Worm (Caenorhabditis elegans) whole organism, L4 larva: ENCODE results near the gene B0244.16.

Experiments
- F37D6.2 ChIP-seq: sonication (generic microtip); optimal IDR thresholded peaks from 2 replicates; lab custom pipeline; 2016; ENCODE audit warnings: mild to moderate bottlenecking, missing genetic modification characterization, missing compliant biosample characterization
- R02D3.7 ChIP-seq: fragments of 150-350 bp; sonication (generic microtip); optimal IDR thresholded peaks from 3 replicates; lab custom pipeline; 2014; ENCODE audit warnings: missing biosample characterization, missing genetic modification characterization
- T20F7.1 ChIP-seq: fragments of 200-800 bp; sonication (Bioruptor generic); optimal IDR thresholded peaks from 2 replicates; lab custom pipeline; 2018; ENCODE audit warnings: mild to moderate bottlenecking, missing genetic modification characterization, missing compliant biosample characterization
- Y5F2A.4 ChIP-seq: fragments of 200-800 bp; sonication (Bioruptor generic); optimal IDR thresholded peaks from 2 replicates; lab custom pipeline; 2018; ENCODE audit warnings: mild to moderate bottlenecking, missing genetic modification characterization, missing compliant biosample characterization
- Y75B8A.6 ChIP-seq: fragments of 200-800 bp; sonication (Bioruptor generic); IDR thresholded peaks from 2 replicates; pipeline ENCODE4 v1.3.6; 2022; ENCODE audit warnings: missing genetic modification reagents, missing genetic modification characterization, missing compliant biosample characterization
- ZK337.2 ChIP-seq: fragments of 200-800 bp; sonication (Bioruptor generic); IDR thresholded peaks from 2 replicates; pipeline ENCODE4 v1.3.6; 2022; ENCODE audit warnings: missing genetic modification reagents, missing genetic modification characterization, missing compliant biosample characterization
- aha-1 ChIP-seq: fragments of 150-350 bp; peaks from one replicate; lab custom pipeline; 2014; ENCODE audit warnings: missing biosample characterization, missing genetic modification characterization
- ama-1 ChIP-seq: fragments of 150-350 bp; optimal IDR thresholded peaks from 2 replicates; lab custom pipeline; 2014; ENCODE audit warnings: inconsistent platforms, mixed read lengths
- attf-4 ChIP-seq: sonication (generic microtip); optimal IDR thresholded peaks from 3 replicates; lab custom pipeline; 2017; ENCODE audit warnings: missing biosample characterization, missing genetic modification characterization
- ceh-82 ChIP-seq: sonication (generic microtip); optimal IDR thresholded peaks from 2 replicates; lab custom pipeline; 2017; ENCODE audit warnings: missing biosample characterization, missing genetic modification characterization
- ctbp-1 ChIP-seq: fragments of 200-800 bp; sonication (Bioruptor generic); IDR thresholded peaks from 2 replicates; pipeline ENCODE4 v1.3.6; 2022; ENCODE audit warnings: missing genetic modification reagents, missing genetic modification characterization, missing compliant biosample characterization
- daf-12 ChIP-seq: fragments of 150-350 bp; optimal IDR thresholded peaks from 2 replicates; lab custom pipeline; 2014; ENCODE audit warnings: missing biosample characterization, missing genetic modification reagents, missing genetic modification characterization
- daf-16 ChIP-seq, 3 experiments: sonication (generic microtip); optimal IDR thresholded peaks; 2 replicates each; lab custom pipeline; 2016 to 2017; ENCODE audit warnings: missing genetic modification characterization in 3 of 3, missing genetic modification reagents in 3 of 3, mild to moderate bottlenecking in 2 of 3, missing compliant biosample characterization in 2 of 3, missing biosample characterization in 1 of 3, moderate library complexity in 1 of 3
- dmd-6 ChIP-seq: fragments of 200-800 bp; sonication (Bioruptor generic); IDR thresholded peaks from 2 replicates; pipeline ENCODE4 v1.3.6; 2022; ENCODE audit warnings: missing genetic modification reagents, missing genetic modification characterization, missing compliant biosample characterization
- dpl-1 ChIP-seq: fragments of 150-350 bp; optimal IDR thresholded peaks from 2 replicates; lab custom pipeline; 2014; ENCODE audit warnings: missing biosample characterization, missing genetic modification reagents, missing genetic modification characterization
- egl-27 ChIP-seq: sonication (generic microtip); optimal IDR thresholded peaks from 3 replicates; lab custom pipeline; 2017; ENCODE audit warnings: missing biosample characterization, missing genetic modification reagents, missing genetic modification characterization
- egl-43 ChIP-seq: fragments of 200-800 bp; sonication (Bioruptor generic); IDR thresholded peaks from 2 replicates; pipeline ENCODE4 v1.3.6; 2022; ENCODE audit warnings: missing genetic modification reagents, missing genetic modification characterization, missing compliant biosample characterization
- fos-1 ChIP-seq: fragments of 150-350 bp; optimal IDR thresholded peaks from 2 replicates; lab custom pipeline; 2014; ENCODE audit warnings: missing biosample characterization, missing genetic modification characterization
- gei-8 ChIP-seq: fragments of 200-800 bp; sonication (Bioruptor generic); optimal IDR thresholded peaks from 2 replicates; lab custom pipeline; 2018; ENCODE audit warnings: mild to moderate bottlenecking, missing genetic modification characterization, missing compliant biosample characterization
- hlh-30 ChIP-seq: sonication (generic microtip); optimal IDR thresholded peaks from 2 replicates; lab custom pipeline; 2017; ENCODE audit warnings: antibody characterized with exemption, mild to moderate bottlenecking, missing genetic modification characterization, missing compliant biosample characterization; ENCODE audit not compliant: insufficient read depth
- hmg-1.1 ChIP-seq: fragments of 200-800 bp; sonication (Bioruptor generic); IDR thresholded peaks from 2 replicates; pipeline ENCODE4 v1.3.6; 2022; ENCODE audit warnings: missing genetic modification reagents, missing genetic modification characterization, missing compliant biosample characterization
- jun-1 ChIP-seq: fragments of 150-350 bp; optimal IDR thresholded peaks from 2 replicates; lab custom pipeline; 2014; ENCODE audit warnings: missing biosample characterization, missing genetic modification reagents, missing genetic modification characterization
- lin-13 ChIP-seq: fragments of 150-350 bp; optimal IDR thresholded peaks from 2 replicates; lab custom pipeline; 2014; ENCODE audit warnings: missing biosample characterization, missing genetic modification reagents, missing genetic modification characterization
- lin-15B ChIP-seq: fragments of 150-350 bp; sonication (generic microtip); optimal IDR thresholded peaks from 3 replicates; lab custom pipeline; 2014; ENCODE audit warnings: missing biosample characterization, missing genetic modification characterization
- lin-38 ChIP-seq: fragments of 200-800 bp; sonication (Bioruptor generic); IDR thresholded peaks from 2 replicates; pipeline ENCODE4 v1.3.6; 2022; ENCODE audit warnings: missing genetic modification reagents, missing genetic modification characterization, missing compliant biosample characterization
- lir-3 ChIP-seq: sonication (generic microtip); optimal IDR thresholded peaks from 2 replicates; lab custom pipeline; 2016; ENCODE audit warnings: mild to moderate bottlenecking, missing genetic modification characterization, missing compliant biosample characterization
- lsy-2 ChIP-seq, 2 experiments: fragments of 150-350 bp in 1 of 2; sonication (generic microtip) in 1 of 2; optimal IDR thresholded peaks; 2 replicates each; lab custom pipeline; 2014 to 2017; ENCODE audit warnings: missing biosample characterization in 2 of 2, missing genetic modification characterization in 2 of 2
- madf-5 ChIP-seq, 2 experiments: fragments of 200-800 bp; sonication (Bioruptor generic); IDR thresholded peaks; 2 replicates each; pipeline ENCODE4 v1.3.6; 2022; ENCODE audit warnings: missing compliant biosample characterization in 2 of 2, missing genetic modification characterization in 2 of 2
- mes-2 ChIP-seq: sonication (generic microtip); optimal IDR thresholded peaks from 2 replicates; lab custom pipeline; 2016; ENCODE audit warnings: missing genotype, mild to moderate bottlenecking, missing genetic modification characterization, missing compliant biosample characterization; ENCODE audit not compliant: poor library complexity, severe bottlenecking
- mxl-2 ChIP-seq: fragments of 200-800 bp; sonication (Bioruptor generic); conservative IDR thresholded peaks from 2 replicates; pipeline ENCODE4 v1.3.6; 2022; ENCODE audit warnings: missing genetic modification reagents, missing genetic modification characterization, missing compliant biosample characterization
- mxl-3 ChIP-seq: fragments of 200-800 bp; sonication (Bioruptor generic); optimal IDR thresholded peaks from 2 replicates; lab custom pipeline; 2018; ENCODE audit warnings: mild to moderate bottlenecking, missing genetic modification characterization, missing compliant biosample characterization
- nhr-102 ChIP-seq: sonication (generic microtip); optimal IDR thresholded peaks from 2 replicates; lab custom pipeline; 2016; ENCODE audit warnings: mild to moderate bottlenecking, missing genetic modification characterization, moderate library complexity, missing compliant biosample characterization
- nhr-11 ChIP-seq: fragments of 150-350 bp; optimal IDR thresholded peaks from 2 replicates; lab custom pipeline; 2014; ENCODE audit warnings: missing biosample characterization, missing genetic modification characterization
- nhr-237 ChIP-seq: sonication (generic microtip); optimal IDR thresholded peaks from 2 replicates; lab custom pipeline; 2017; ENCODE audit warnings: missing biosample characterization, missing genetic modification characterization
- nhr-25 ChIP-seq: sonication (generic microtip); optimal IDR thresholded peaks from 2 replicates; lab custom pipeline; 2017; ENCODE audit warnings: missing genetic modification characterization, mild to moderate bottlenecking, missing compliant biosample characterization, antibody characterized with exemption, moderate library complexity, borderline replicate concordance; ENCODE audit not compliant: insufficient read depth
- nhr-42 ChIP-seq: fragments of 200-800 bp; sonication (Bioruptor generic); IDR thresholded peaks from 2 replicates; pipeline ENCODE4 v1.3.6; 2022; ENCODE audit warnings: missing genetic modification characterization, missing compliant biosample characterization
- nhr-77 ChIP-seq: fragments of 150-350 bp; optimal IDR thresholded peaks from 2 replicates; lab custom pipeline; 2014; ENCODE audit warnings: missing biosample characterization, missing genetic modification characterization
- php-3 ChIP-seq: fragments of 200-800 bp; sonication (Bioruptor generic); IDR thresholded peaks from 2 replicates; pipeline ENCODE4 v1.3.6; 2022; ENCODE audit warnings: missing genetic modification reagents, missing genetic modification characterization, missing compliant biosample characterization
- skn-1 ChIP-seq: fragments of 150-350 bp; optimal IDR thresholded peaks from 2 replicates; lab custom pipeline; 2014; ENCODE audit warnings: missing biosample characterization, missing genetic modification characterization
- snpc-4 ChIP-seq: fragments of 150-350 bp; optimal IDR thresholded peaks from 2 replicates; lab custom pipeline; 2014; ENCODE audit warnings: missing biosample characterization, missing genetic modification characterization
- spr-1 ChIP-seq: sonication (generic microtip); optimal IDR thresholded peaks from 2 replicates; lab custom pipeline; 2016; ENCODE audit warnings: mild to moderate bottlenecking, missing genetic modification characterization, missing compliant biosample characterization
- tag-97 ChIP-seq: fragments of 200-800 bp; sonication (Bioruptor generic); IDR thresholded peaks from 2 replicates; pipeline ENCODE4 v1.3.6; 2022; ENCODE audit warnings: missing genetic modification characterization, missing compliant biosample characterization
- tra-1 ChIP-seq: fragments of 200-800 bp; sonication (Bioruptor generic); IDR thresholded peaks from 2 replicates; pipeline ENCODE4 v1.3.6; 2022; ENCODE audit warnings: missing genetic modification reagents, missing genetic modification characterization, missing compliant biosample characterization
- unc-39 ChIP-seq: sonication (generic microtip); optimal IDR thresholded peaks from 2 replicates; lab custom pipeline; 2017; ENCODE audit warnings: missing biosample characterization, missing genetic modification characterization
- zag-1 ChIP-seq: fragments of 150-350 bp; optimal IDR thresholded peaks from 2 replicates; lab custom pipeline; 2014; ENCODE audit warnings: missing biosample characterization, missing genetic modification characterization
- zip-11 ChIP-seq: fragments of 200-800 bp; sonication (Bioruptor generic); IDR thresholded peaks from 2 replicates; pipeline ENCODE4 v1.3.6; 2022; ENCODE audit warnings: missing genetic modification characterization, missing compliant biosample characterization
- ztf-11 ChIP-seq: fragments of 150-350 bp; optimal IDR thresholded peaks from 2 replicates; lab custom pipeline; 2014; ENCODE audit warnings: missing biosample characterization, missing genetic modification characterization
- ztf-7 ChIP-seq: fragments of 150-350 bp; optimal IDR thresholded peaks from 2 replicates; lab custom pipeline; 2014; ENCODE audit warnings: missing biosample characterization, missing genetic modification characterization

B0244.16 gene

DNA sequence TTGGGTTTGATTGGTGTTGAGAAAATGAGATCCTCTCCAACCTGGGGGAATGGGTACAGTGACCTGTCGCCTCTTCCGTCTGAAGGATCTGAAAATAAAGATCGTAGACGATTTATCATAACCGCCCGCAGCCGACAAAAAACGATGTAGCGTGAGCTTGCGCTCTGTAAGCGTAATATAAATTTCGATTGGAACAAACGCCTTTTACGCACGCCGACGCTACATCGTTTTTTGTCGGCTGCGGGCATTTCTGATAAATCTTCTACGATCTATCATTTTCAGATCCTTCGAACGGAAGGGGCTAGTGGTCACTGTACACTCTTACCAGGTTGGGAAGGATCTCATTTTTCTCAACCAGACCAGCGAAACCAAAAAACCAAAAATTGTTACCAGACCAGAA lies 7.6 kb downstream of the B0244.16 start:
- TF ChIP-seq egl-27 (tag; lab: Kevin White, UChicago) (no peak), ztf-11 (tag; lab: Kevin White, UChicago) (no peak), fos-1 (tag; lab: Kevin White, UChicago) (no peak), ZK337.2 (no peak), mxl-2 (no peak), dmd-6 (GFP tag; lab: Robert Waterston, UW) (no peak), aha-1 (tag; lab: Kevin White, UChicago) (peak; percentile 63)

- no peak for TF ChIP-seq ceh-82 (tag; lab: Kevin White, UChicago)
- TF ChIP-seq lin-15B (tag; lab: Kevin White, UChicago) = no peak
- no peak for TF ChIP-seq daf-16 (GFP tag; optimal IDR thresholded peaks at IDR 0.05; lab: Kevin White, UChicago)
- TF ChIP-seq daf-16 (tag; optimal IDR thresholded peaks at IDR 0.05; lab: Kevin White, UChicago) = no peak
- TF ChIP-seq zip-11 (GFP tag; lab: Robert Waterston, UW) = no peak
Measured at ce11 chrIII:5750503-5750902, 9.7 kb downstream of the B0244.16 start.

DNA sequence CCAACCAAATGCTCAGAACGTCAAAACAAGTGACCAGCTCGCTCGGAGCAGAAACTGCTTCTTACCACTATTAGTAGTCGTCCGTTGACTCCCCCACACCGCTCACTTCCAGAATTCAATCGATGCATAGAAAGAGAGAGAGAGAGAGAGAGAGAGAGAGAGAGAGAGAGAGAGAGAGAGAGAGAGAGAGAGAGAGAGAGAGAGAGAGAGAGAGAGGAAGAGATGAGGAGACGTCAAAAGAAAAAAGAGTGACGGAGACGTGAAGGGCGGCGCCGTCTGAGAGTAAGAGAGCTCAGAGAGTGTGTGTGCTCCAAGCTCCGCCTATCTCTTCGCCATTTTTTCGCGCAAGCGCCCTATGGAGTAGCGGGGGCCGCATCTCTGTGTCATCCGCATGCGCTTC lies 14.4 kb downstream of the B0244.16 start, which contains the start of gene ida-1:
TSS of gene ida-1 (plus strand) at position 336 of the 400 bp plus-strand sequence.
- no peak for TF ChIP-seq nhr-237 (tag; lab: Kevin White, UChicago)
- TF ChIP-seq T20F7.1 (GFP tag; lab: Kevin White, UChicago) = no peak
- no peak for TF ChIP-seq Y75B8A.6 (GFP tag; lab: Robert Waterston, UW)
- no peak for TF ChIP-seq tra-1
- TF ChIP-seq Y5F2A.4 = no peak
- TF ChIP-seq snpc-4 (tag; lab: Kevin White, UChicago) = no peak
- no peak for TF ChIP-seq tag-97 (GFP tag; lab: Robert Waterston, UW)
- TF ChIP-seq ama-1 (lab: Kevin White, UChicago) = no peak
- TF ChIP-seq ctbp-1 = peak; percentile 64; the same call in 1 of the 2 replicates
- TF ChIP-seq F37D6.2 = no peak
- no peak for TF ChIP-seq nhr-42
- TF ChIP-seq mxl-2 = no peak
- no peak for TF ChIP-seq nhr-25 (tag; lab: Kevin White, UChicago)
- no peak for TF ChIP-seq gei-8
- no peak for TF ChIP-seq madf-5 (GFP tag; IDR thresholded peaks at IDR 0.05; lab: Robert Waterston, UW)
- TF ChIP-seq ztf-11 (tag; lab: Kevin White, UChicago) = no peak
- TF ChIP-seq jun-1 (tag; lab: Kevin White, UChicago) = no peak
- TF ChIP-seq dpl-1 (GFP tag; lab: Kevin White, UChicago) = no peak
- no peak for TF ChIP-seq ztf-7 (tag; lab: Kevin White, UChicago)
- TF ChIP-seq egl-43 (GFP tag; lab: Robert Waterston, UW) = no peak
- no peak for TF ChIP-seq spr-1 (tag; lab: Kevin White, UChicago)
- peak; percentile 32 for TF ChIP-seq aha-1 (tag; lab: Kevin White, UChicago)
- TF ChIP-seq nhr-102 (tag; lab: Kevin White, UChicago) = no peak
- no peak for TF ChIP-seq lin-13 (GFP tag; lab: Kevin White, UChicago)
- no peak for TF ChIP-seq lin-38 (GFP tag; lab: Robert Waterston, UW)
- no peak for TF ChIP-seq lir-3
- no peak for TF ChIP-seq nhr-11 (tag; lab: Kevin White, UChicago)
- TF ChIP-seq mxl-3 (GFP tag; lab: Kevin White, UChicago) = no peak
- TF ChIP-seq lsy-2 (tag; optimal IDR thresholded peaks at IDR 0.05; lab: Kevin White, UChicago) = peak; percentile 31 to 33
- TF ChIP-seq nhr-77 (tag; lab: Kevin White, UChicago) = no peak
- peak; percentile 15 for TF ChIP-seq hlh-30 (tag; lab: Kevin White, UChicago)
- no peak for TF ChIP-seq daf-16 (GFP tag; optimal IDR thresholded peaks at IDR 0.05; lab: Kevin White, UChicago)
- TF ChIP-seq daf-16 (tag; optimal IDR thresholded peaks at IDR 0.05; lab: Kevin White, UChicago) = no peak
- no peak for TF ChIP-seq zag-1 (tag; lab: Kevin White, UChicago)
- TF ChIP-seq ceh-82 (tag; lab: Kevin White, UChicago) = no peak
- no peak for TF ChIP-seq skn-1 (tag; lab: Kevin White, UChicago)
- TF ChIP-seq R02D3.7 (tag; lab: Kevin White, UChicago) = no peak
- no peak for TF ChIP-seq php-3 (GFP tag; lab: Robert Waterston, UW)
- no peak for TF ChIP-seq attf-4
- TF ChIP-seq daf-12 (tag; lab: Kevin White, UChicago) = no peak
- TF ChIP-seq unc-39 (tag; lab: Kevin White, UChicago) = no peak
- peak; percentile 47 for TF ChIP-seq hmg-1.1 (GFP tag; lab: Robert Waterston, UW)
- no peak for TF ChIP-seq mes-2 (tag; lab: Kevin White, UChicago)
